Fruit fly (Drosophila melanogaster): Measurements from ENCODE around the gene Pus1.

The Pus1 gene

dm6 chr3R:20558106-20558489 lies 34.4 kb downstream of the Pus1 start (continued):
- TF ChIP-seq grn (GFP tag; optimal IDR thresholded peaks at IDR 0.05) (peak; percentile 22), YL-1 (GFP tag; optimal IDR thresholded peaks at IDR 0.05) (peak; percentile 68), CG3838 (GFP tag; optimal IDR thresholded peaks at IDR 0.05) (no peak), ara (GFP tag; IDR thresholded peaks at IDR 0.05) (no peak), CG14014 (GFP tag; IDR thresholded peaks at IDR 0.05) (no peak), pan (optimal IDR thresholded peaks at IDR 0.05) (no peak), pan (GFP tag; optimal IDR thresholded peaks at IDR 0.05 in 1 of 2, IDR thresholded peaks at IDR 0.05 in 1 of 2) (no peak), hth (optimal IDR thresholded peaks at IDR 0.05) (no peak), CG11247 (GFP tag; IDR thresholded peaks at IDR 0.05) (peak; percentile 66), otp (GFP tag; IDR thresholded peaks at IDR 0.05) (no peak), Awh (GFP tag; IDR thresholded peaks at IDR 0.05) (no peak), Bteb2 (GFP tag; optimal IDR thresholded peaks at IDR 0.05) (no peak), CG17829 (tag; optimal IDR thresholded peaks at IDR 0.05) (no peak), cato (GFP tag; optimal IDR thresholded peaks at IDR 0.05; ENCODE audit: borderline replicate concordance) (no peak), abd-A (tag; optimal IDR thresholded peaks at IDR 0.05) (no peak), CG42726 (GFP tag; IDR thresholded peaks at IDR 0.05; ENCODE audit: partially characterized antibody) (peak; percentile 48; the same call in 1 of the 2 replicates), CG11695 (GFP tag; IDR thresholded peaks at IDR 0.05) (no peak), CG17802 (tag; optimal IDR thresholded peaks at IDR 0.05) (no peak), CG13296 (GFP tag; optimal IDR thresholded peaks at IDR 0.05) (no peak), lab (GFP tag; optimal IDR thresholded peaks at IDR 0.05) (no peak), CG13775 (GFP tag; optimal IDR thresholded peaks at IDR 0.05) (no peak), ttk (GFP tag; IDR thresholded peaks at IDR 0.05) (no peak; the same call in 1 of the 2 replicates), GATAe (GFP tag; conservative IDR thresholded peaks at IDR 0.05) (no peak), CG2129 (GFP tag; IDR thresholded peaks at IDR 0.05; ENCODE audit: partially characterized antibody) (peak; percentile 48), ranshi (GFP tag; IDR thresholded peaks at IDR 0.05) (no peak), CG13894 (tag; optimal IDR thresholded peaks at IDR 0.05) (no peak), Hr39 (optimal IDR thresholded peaks at IDR 0.05) (no peak), dpn (GFP tag; optimal IDR thresholded peaks at IDR 0.05) (no peak), PHDP (tag; optimal IDR thresholded peaks at IDR 0.05) (no peak), zen (tag; optimal IDR thresholded peaks at IDR 0.05) (no peak), chn (GFP tag; optimal IDR thresholded peaks at IDR 0.05) (no peak), da (GFP tag; optimal IDR thresholded peaks at IDR 0.05) (no peak), vnd (GFP tag; IDR thresholded peaks at IDR 0.05; ENCODE audit: partially characterized antibody) (peak; percentile 23; the same call in 1 of the 3 replicates), croc (GFP tag; conservative IDR thresholded peaks at IDR 0.05) (no peak), CG13424 (tag; optimal IDR thresholded peaks at IDR 0.05) (no peak), CG9797 (GFP tag; optimal IDR thresholded peaks at IDR 0.05) (no peak), bab2 (GFP tag; optimal IDR thresholded peaks at IDR 0.05) (no peak), CG8944 (GFP tag; optimal IDR thresholded peaks at IDR 0.05) (no peak), Dll (GFP tag; IDR thresholded peaks at IDR 0.05; ENCODE audit: partially characterized antibody) (peak; percentile 69), CG4730 (GFP tag; IDR thresholded peaks at IDR 0.05) (no peak), Hand (GFP tag; optimal IDR thresholded peaks at IDR 0.05) (no peak), emc (GFP tag; optimal IDR thresholded peaks at IDR 0.05) (no peak), bsh (GFP tag; optimal IDR thresholded peaks at IDR 0.05) (no peak), CG15514 (GFP tag; optimal IDR thresholded peaks at IDR 0.05) (no peak), Sox102F (GFP tag; optimal IDR thresholded peaks at IDR 0.05) (no peak), slbo (GFP tag; IDR thresholded peaks at IDR 0.05) (peak; percentile 72), dan (GFP tag; IDR thresholded peaks at IDR 0.05) (no peak), Ets97D (GFP tag; optimal IDR thresholded peaks at IDR 0.05) (peak; percentile 43), Pdp1 (GFP tag; optimal IDR thresholded peaks at IDR 0.05) (no peak), stc (GFP tag; IDR thresholded peaks at IDR 0.05) (no peak), NC2β (GFP tag; optimal IDR thresholded peaks at IDR 0.05) (no peak), Bdp1 (GFP tag; optimal IDR thresholded peaks at IDR 0.05) (no peak)

Measured in whole organism, embryonic.